Fruit fly (Drosophila melanogaster) whole organism, embryonic: Measurements from ENCODE around the gene CG14882.

Source experiments
- Atf-2 ChIP-seq: fragments of 200-800 bp; sonication (Bioruptor generic); optimal IDR thresholded peaks from 2 replicates; lab custom pipeline; 2016; ENCODE audit warnings: missing biosample characterization, missing genetic modification characterization
- Atf3 ChIP-seq: fragments of 200-800 bp; sonication (Bioruptor generic); optimal IDR thresholded peaks from 3 replicates; lab custom pipeline; 2016; ENCODE audit warnings: missing biosample characterization, missing genetic modification characterization
- BtbVII ChIP-seq: fragments of 200-800 bp; sonication (Bioruptor generic); optimal IDR thresholded peaks from 3 replicates; lab custom pipeline; 2017; ENCODE audit warnings: missing biosample characterization, mild to moderate bottlenecking, missing genetic modification characterization
- CG10267 ChIP-seq: fragments of 200-800 bp; sonication (Bioruptor generic); optimal IDR thresholded peaks from 2 replicates; lab custom pipeline; 2018; ENCODE audit warnings: missing biosample characterization, mild to moderate bottlenecking, missing genetic modification characterization, moderate library complexity
- CG10959 ChIP-seq: fragments of 200-800 bp; sonication (Bioruptor generic); IDR thresholded peaks from 2 replicates; pipeline ENCODE4 v1.3.6; 2022; ENCODE audit warnings: missing biosample characterization, missing genetic modification characterization
- CG11093 ChIP-seq: fragments of 200-800 bp; sonication (Bioruptor generic); IDR thresholded peaks from 3 replicates; pipeline ENCODE4 v1.3.6; 2022; ENCODE audit warnings: missing biosample characterization, missing genetic modification characterization
- CG12236 ChIP-seq: fragments of 200-800 bp; sonication (Bioruptor generic); optimal IDR thresholded peaks from 2 replicates; lab custom pipeline; 2016; ENCODE audit warnings: missing biosample characterization, missing genetic modification characterization
- CG12942 ChIP-seq: fragments of 200-800 bp; sonication (Bioruptor generic); optimal IDR thresholded peaks from 3 replicates; lab custom pipeline; 2016; ENCODE audit warnings: missing biosample characterization, missing genetic modification characterization
- CG13424 ChIP-seq: fragments of 200-800 bp; sonication (Bioruptor generic); optimal IDR thresholded peaks from 2 replicates; lab custom pipeline; 2019; ENCODE audit warnings: missing biosample characterization, mild to moderate bottlenecking, missing genetic modification characterization, moderate library complexity
- CG15696 ChIP-seq: fragments of 200-800 bp; sonication (Bioruptor generic); optimal IDR thresholded peaks from 2 replicates; lab custom pipeline; 2019; ENCODE audit warnings: missing biosample characterization, mild to moderate bottlenecking, missing genetic modification characterization, moderate library complexity
- CG17328 ChIP-seq: fragments of 200-800 bp; sonication (Bioruptor generic); IDR thresholded peaks from 2 replicates; pipeline ENCODE4 v1.3.6; 2022; ENCODE audit warnings: missing biosample characterization, missing genetic modification characterization
- CG30403 ChIP-seq: fragments of 200-800 bp; sonication (Bioruptor generic); optimal IDR thresholded peaks from 3 replicates; lab custom pipeline; 2016; ENCODE audit warnings: missing biosample characterization, missing genetic modification characterization
- CG3065 ChIP-seq: fragments of 200-800 bp; sonication (Bioruptor generic); optimal IDR thresholded peaks from 2 replicates; lab custom pipeline; 2016; ENCODE audit warnings: missing biosample characterization, missing genetic modification characterization
- CG34224 ChIP-seq: fragments of 200-800 bp; sonication (Bioruptor generic); IDR thresholded peaks from 3 replicates; pipeline ENCODE4 v1.3.6; 2022; ENCODE audit warnings: missing biosample characterization, missing genetic modification characterization; ENCODE audit not compliant: partially characterized antibody
- CG34376 ChIP-seq: fragments of 200-800 bp; sonication (Bioruptor generic); optimal IDR thresholded peaks from 2 replicates; lab custom pipeline; 2018; ENCODE audit warnings: missing biosample characterization, mild to moderate bottlenecking, missing genetic modification characterization
- CG34422 ChIP-seq: fragments of 200-800 bp; sonication (Bioruptor generic); IDR thresholded peaks from 3 replicates; pipeline ENCODE4 v1.3.6; 2022; ENCODE audit warnings: missing biosample characterization, missing genetic modification characterization
- CG4424 ChIP-seq: fragments of 200-800 bp; sonication (Bioruptor generic); optimal IDR thresholded peaks from 3 replicates; lab custom pipeline; 2016; ENCODE audit warnings: missing biosample characterization, missing genetic modification characterization
- CG4820 ChIP-seq: fragments of 200-800 bp; sonication (Bioruptor generic); optimal IDR thresholded peaks from 3 replicates; lab custom pipeline; 2016; ENCODE audit warnings: missing biosample characterization, missing genetic modification characterization
- CG6791 ChIP-seq: fragments of 200-800 bp; sonication (Bioruptor generic); IDR thresholded peaks from 3 replicates; pipeline ENCODE4 v1.3.6; 2022; ENCODE audit warnings: missing biosample characterization, missing genetic modification characterization; ENCODE audit not compliant: partially characterized antibody
- CG8388 ChIP-seq: fragments of 200-800 bp; sonication (Bioruptor generic); optimal IDR thresholded peaks from 2 replicates; lab custom pipeline; 2019; ENCODE audit warnings: missing biosample characterization, mild to moderate bottlenecking, missing genetic modification characterization, moderate library complexity
- CG8765 ChIP-seq: fragments of 200-800 bp; sonication (Bioruptor generic); IDR thresholded peaks from 2 replicates; pipeline ENCODE4 v1.3.6; 2022; ENCODE audit warnings: missing biosample characterization, missing genetic modification characterization
- CG8944 ChIP-seq: fragments of 200-800 bp; sonication (Bioruptor generic); optimal IDR thresholded peaks from 3 replicates; lab custom pipeline; 2016; ENCODE audit warnings: missing biosample characterization, missing genetic modification characterization
- Dad ChIP-seq: fragments of 200-800 bp; sonication (Bioruptor generic); optimal IDR thresholded peaks from 3 replicates; lab custom pipeline; 2016; ENCODE audit warnings: missing biosample characterization, missing genetic modification characterization
- Deaf1 ChIP-seq: fragments of 200-800 bp; optimal IDR thresholded peaks from 3 replicates; lab custom pipeline; 2019; ENCODE audit warnings: missing biosample characterization, mild to moderate bottlenecking, missing genetic modification characterization, moderate library complexity
- Dll ChIP-seq: fragments of 200-800 bp; sonication (Bioruptor generic); IDR thresholded peaks from 4 replicates; pipeline ENCODE4 v1.3.6; 2022; ENCODE audit warnings: missing biosample characterization, missing genetic modification characterization; ENCODE audit not compliant: partially characterized antibody
- Dp ChIP-seq: fragments of 200-800 bp; sonication (Bioruptor generic); optimal IDR thresholded peaks from 2 replicates; lab custom pipeline; 2018; ENCODE audit warnings: missing biosample characterization, mild to moderate bottlenecking, missing genetic modification characterization, moderate library complexity
- Ets65A ChIP-seq: fragments of 200-800 bp; sonication (Bioruptor generic); peaks from one replicate; lab custom pipeline; 2016; ENCODE audit warnings: missing biosample characterization, missing genetic modification characterization
- HmgD ChIP-seq: fragments of 200-800 bp; sonication (Bioruptor generic); optimal IDR thresholded peaks from 3 replicates; lab custom pipeline; 2016; ENCODE audit warnings: missing biosample characterization, missing genetic modification characterization
- Lpt ChIP-seq: fragments of >200 bp; optimal IDR thresholded peaks from 2 replicates; lab custom pipeline; 2018; ENCODE audit warnings: missing biosample characterization, missing genetic modification characterization
- Max ChIP-seq: fragments of 200-800 bp; sonication (Bioruptor generic); optimal IDR thresholded peaks from 2 replicates; lab custom pipeline; 2016; ENCODE audit warnings: missing biosample characterization, mild to moderate bottlenecking, missing genetic modification characterization
- Mes4 ChIP-seq: fragments of 200-800 bp; sonication (Bioruptor generic); optimal IDR thresholded peaks from 2 replicates; lab custom pipeline; 2016; ENCODE audit warnings: missing biosample characterization, missing genetic modification characterization
- NC2β ChIP-seq: fragments of 200-800 bp; sonication (Bioruptor generic); optimal IDR thresholded peaks from 2 replicates; lab custom pipeline; 2016; ENCODE audit warnings: missing biosample characterization, missing genetic modification characterization
- Ravus ChIP-seq: fragments of 200-800 bp; sonication (Bioruptor generic); IDR thresholded peaks from 2 replicates; pipeline ENCODE4 v1.3.6; 2022; ENCODE audit warnings: missing biosample characterization, missing genetic modification characterization
- Xbp1 ChIP-seq: fragments of 200-800 bp; sonication (Bioruptor generic); optimal IDR thresholded peaks from 3 replicates; lab custom pipeline; 2016; ENCODE audit warnings: missing biosample characterization, mild to moderate bottlenecking, missing genetic modification characterization
- cad ChIP-seq: fragments of >200 bp; optimal IDR thresholded peaks from 2 replicates; lab custom pipeline; 2017; ENCODE audit warnings: missing biosample characterization, missing genetic modification characterization
- cg ChIP-seq: fragments of 200-800 bp; sonication (Bioruptor generic); optimal IDR thresholded peaks from 3 replicates; lab custom pipeline; 2019; ENCODE audit warnings: missing biosample characterization, mild to moderate bottlenecking, missing genetic modification characterization, moderate library complexity
- dysf ChIP-seq: fragments of 200-800 bp; sonication (Bioruptor generic); IDR thresholded peaks from 3 replicates; pipeline ENCODE4 v1.3.6; 2022; ENCODE audit warnings: missing biosample characterization, missing genetic modification characterization
- exex ChIP-seq: fragments of 200-800 bp; sonication (Bioruptor generic); optimal IDR thresholded peaks from 4 replicates; lab custom pipeline; 2018; ENCODE audit warnings: missing biosample characterization, mild to moderate bottlenecking, missing genetic modification characterization, moderate library complexity
- gfzf ChIP-seq: fragments of 200-800 bp; sonication (Bioruptor generic); optimal IDR thresholded peaks from 2 replicates; lab custom pipeline; 2016; ENCODE audit warnings: missing biosample characterization, mild to moderate bottlenecking, missing genetic modification characterization, moderate library complexity
- gsb-n ChIP-seq: fragments of 200-800 bp; sonication (Bioruptor generic); optimal IDR thresholded peaks from 3 replicates; lab custom pipeline; 2018; ENCODE audit warnings: missing biosample characterization, mild to moderate bottlenecking, missing genetic modification characterization
- gt ChIP-seq: fragments of 200-800 bp; sonication (Bioruptor generic); IDR thresholded peaks from 2 replicates; pipeline ENCODE4 v1.3.6; 2022; ENCODE audit warnings: missing biosample characterization, missing genetic modification characterization
- her ChIP-seq: fragments of 200-800 bp; sonication (Bioruptor generic); optimal IDR thresholded peaks from 2 replicates; lab custom pipeline; 2016; ENCODE audit warnings: missing biosample characterization, missing genetic modification characterization
- lov ChIP-seq, 2 experiments: fragments of 200-800 bp in 1 of 2; fragments of >200 bp in 1 of 2; sonication (Bioruptor generic) in 1 of 2; IDR thresholded peaks in 1 of 2; optimal IDR thresholded peaks in 1 of 2; 2 replicates in 1 of 2; 3 replicates in 1 of 2; pipeline versions ENCODE4 v1.3.6 to Lab custom; 2017 to 2022; ENCODE audit warnings: missing biosample characterization in 1 of 2, missing genetic modification characterization in 1 of 2
- pita ChIP-seq: fragments of 200-800 bp; sonication (Bioruptor generic); optimal IDR thresholded peaks from 2 replicates; lab custom pipeline; 2017; ENCODE audit warnings: missing biosample characterization, mild to moderate bottlenecking, missing genetic modification characterization
- psq ChIP-seq: fragments of 200-800 bp; sonication (Bioruptor generic); optimal IDR thresholded peaks from 2 replicates; lab custom pipeline; 2017; ENCODE audit warnings: missing biosample characterization, missing genetic modification characterization
- row ChIP-seq: fragments of 200-800 bp; sonication (Bioruptor generic); IDR thresholded peaks from 3 replicates; pipeline ENCODE4 v1.3.6; 2022; ENCODE audit warnings: missing biosample characterization, missing genetic modification characterization
- shn ChIP-seq: fragments of 200-800 bp; sonication (Bioruptor generic); optimal IDR thresholded peaks from 3 replicates; lab custom pipeline; 2016; ENCODE audit warnings: missing biosample characterization, missing genetic modification characterization
- sisA ChIP-seq: fragments of 200-800 bp; sonication (Bioruptor generic); IDR thresholded peaks from 2 replicates; pipeline ENCODE4 v1.3.6; 2022; ENCODE audit warnings: missing biosample characterization, missing genetic modification characterization
- slou ChIP-seq: fragments of 200-800 bp; sonication (Bioruptor generic); optimal IDR thresholded peaks from 3 replicates; lab custom pipeline; 2016; ENCODE audit warnings: missing biosample characterization, missing genetic modification characterization
- trh ChIP-seq: fragments of 200-800 bp; sonication (Bioruptor generic); optimal IDR thresholded peaks from 2 replicates; lab custom pipeline; 2016; ENCODE audit warnings: missing biosample characterization, missing genetic modification characterization
- unc-4 ChIP-seq: fragments of 200-800 bp; sonication (Bioruptor generic); IDR thresholded peaks from 2 replicates; pipeline ENCODE4 v1.3.6; 2022; ENCODE audit warnings: missing biosample characterization, missing genetic modification characterization; ENCODE audit not compliant: partially characterized antibody

CG14882 gene

DNA sequence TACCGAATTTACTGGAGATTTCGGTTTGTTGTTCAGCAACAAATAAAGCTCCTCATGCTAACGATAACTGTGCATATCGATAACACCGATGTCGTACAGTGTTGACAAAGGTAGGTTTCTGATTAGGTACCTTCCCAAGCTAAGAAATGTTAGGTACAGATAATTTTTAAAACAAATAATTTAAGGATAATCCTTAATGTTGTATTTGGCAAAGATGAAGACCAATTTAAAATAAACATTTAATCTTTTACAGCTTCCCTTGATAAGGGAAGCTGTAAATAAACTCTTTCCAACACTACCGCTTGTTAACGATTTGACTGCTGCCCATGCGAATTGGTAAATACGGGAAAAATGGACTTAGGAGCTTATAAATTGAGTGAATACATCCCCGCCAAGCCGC, at the start of gene CG14882, which contains the start of gene Ttc1 (continued):
- TF ChIP-seq Dad (GFP tag; lab: Kevin White, UChicago) (peak; percentile 89), CG12236 (GFP tag; lab: Kevin White, UChicago) (peak; percentile 71), cg (GFP tag; lab: Kevin White, UChicago) (no peak), dysf (peak; percentile 86), HmgD (GFP tag; lab: Kevin White, UChicago) (no peak), Ravus (GFP tag; lab: Robert Waterston, UW) (peak; percentile 35; the same call in 1 of the 2 replicates), BtbVII (GFP tag; lab: Kevin White, UChicago) (peak; percentile 68), CG3065 (peak; percentile 57), CG4820 (GFP tag; lab: Kevin White, UChicago) (peak; percentile 61), CG10959 (no peak), psq (peak; percentile 68), CG4424 (peak; percentile 78), Lpt (GFP tag; lab: Kevin White, UChicago) (no peak), Xbp1 (GFP tag; lab: Kevin White, UChicago) (peak; percentile 90), gfzf (peak; percentile 13), CG10267 (peak; percentile 94), sisA (GFP tag; lab: Robert Waterston, UW) (peak; percentile 53; the same call in 1 of the 2 replicates), CG13424 (peak; percentile 84), CG15696 (tag; lab: Kevin White, UChicago) (peak; percentile 48), Deaf1 (tag; lab: Kevin White, UChicago) (no peak), exex (tag; lab: Kevin White, UChicago) (no peak), CG34376 (GFP tag; lab: Kevin White, UChicago) (peak; percentile 70), Ets65A (GFP tag; lab: Kevin White, UChicago) (peak; percentile 94), cad (GFP tag; lab: Kevin White, UChicago) (no peak), CG11093 (GFP tag; lab: Robert Waterston, UW) (peak; percentile 36; the same call in 1 of the 3 replicates), gsb-n (peak; percentile 74), shn (GFP tag; lab: Kevin White, UChicago) (peak; percentile 78), CG8944 (GFP tag; lab: Kevin White, UChicago) (peak; percentile 65), CG8388 (GFP tag; lab: Kevin White, UChicago) (peak; percentile 77), trh (GFP tag; lab: Kevin White, UChicago) (peak; percentile 74), CG8765 (GFP tag; lab: Robert Waterston, UW) (no peak), CG6791 (GFP tag; lab: Robert Waterston, UW) (peak; percentile 64; the same call in 1 of the 3 replicates), slou (GFP tag; lab: Kevin White, UChicago) (peak; percentile 74), CG17328 (GFP tag; lab: Robert Waterston, UW) (peak; percentile 94), Max (GFP tag; lab: Kevin White, UChicago) (peak; percentile 77), CG34224 (GFP tag; lab: Robert Waterston, UW) (peak; percentile 54; the same call in 2 of the 3 replicates), Atf3 (peak; percentile 53), row (GFP tag; lab: Robert Waterston, UW) (peak; percentile 95), Dll (peak; percentile 53; the same call in 2 of the 4 replicates), her (peak; percentile 84), CG12942 (GFP tag; lab: Kevin White, UChicago) (peak; percentile 81), CG30403 (peak; percentile 93), lov (optimal IDR thresholded peaks at IDR 0.05; lab: Kevin White, UChicago) (no peak), lov (GFP tag; IDR thresholded peaks at IDR 0.05; lab: Robert Waterston, UW) (no peak), unc-4 (GFP tag; lab: Robert Waterston, UW) (peak; percentile 50; the same call in 1 of the 2 replicates), Dp (GFP tag; lab: Kevin White, UChicago) (peak; percentile 44), CG34422 (GFP tag; lab: Robert Waterston, UW) (peak; percentile 93), Mes4 (GFP tag; lab: Kevin White, UChicago) (peak; percentile 77), gt (no peak; the same call in 1 of the 2 replicates), Atf-2 (GFP tag; lab: Kevin White, UChicago) (peak; percentile 77), NC2β (peak; percentile 59), pita (GFP tag; lab: Kevin White, UChicago) (no peak)
